Worm (Caenorhabditis elegans): ENCODE measurements around the gene sec-61.G.
A peak's percentile ranks its signal among the peaks of the same experiment; 100 is the strongest.

The sec-61.G gene

ce11 chrV:10940571-10940991 is 43.6 kb upstream of the sec-61.G start (continued):
- no peak for TF ChIP-seq ctbp-1 (GFP tag; IDR thresholded peaks at IDR 0.05)
- no peak for TF ChIP-seq set-16 (GFP tag; IDR thresholded peaks at IDR 0.05)
- TF ChIP-seq madf-5 (GFP tag; IDR thresholded peaks at IDR 0.05), result no peak
- TF ChIP-seq egl-27 (tag; optimal IDR thresholded peaks at IDR 0.05), result no peak
- no peak for TF ChIP-seq daf-16 (GFP tag; optimal IDR thresholded peaks at IDR 0.05)
- peak; percentile 93 for TF ChIP-seq daf-16 (tag; optimal IDR thresholded peaks at IDR 0.05)
- no peak for TF ChIP-seq F26F4.8 (GFP tag; conservative IDR thresholded peaks at IDR 0.05)
- peak; percentile 31 for TF ChIP-seq nhr-11 (tag; optimal IDR thresholded peaks at IDR 0.05)
- TF ChIP-seq nhr-42 (GFP tag; IDR thresholded peaks at IDR 0.05), result no peak
- TF ChIP-seq T20F7.1 (GFP tag; optimal IDR thresholded peaks at IDR 0.05), result peak; percentile 28
- peak; percentile 75 for TF ChIP-seq mxl-3 (GFP tag; optimal IDR thresholded peaks at IDR 0.05)
- TF ChIP-seq nhr-76 (tag; optimal IDR thresholded peaks at IDR 0.05), result no peak
- no peak; the same call in 1 of the 2 replicates for TF ChIP-seq lin-1 (GFP tag; IDR thresholded peaks at IDR 0.05)
- peak in 1 of 2 experiments; percentile 73 for TF ChIP-seq lsy-2 (tag; optimal IDR thresholded peaks at IDR 0.05)
- TF ChIP-seq F10B5.3 (tag; optimal IDR thresholded peaks at IDR 0.05), result no peak
- TF ChIP-seq hmg-1.1 (GFP tag; IDR thresholded peaks at IDR 0.05), result peak; percentile 55; the same call in 1 of the 2 replicates
- TF ChIP-seq nhr-25 (tag; optimal IDR thresholded peaks at IDR 0.05; ENCODE audit: borderline replicate concordance, insufficient read depth), result no peak
- no peak for TF ChIP-seq attf-4 (tag; optimal IDR thresholded peaks at IDR 0.05)
- no peak for TF ChIP-seq unc-130 (GFP tag; optimal IDR thresholded peaks at IDR 0.05)
- no peak for TF ChIP-seq snpc-4 (tag; optimal IDR thresholded peaks at IDR 0.05)
- TF ChIP-seq ZK337.2 (GFP tag; IDR thresholded peaks at IDR 0.05), result no peak
- TF ChIP-seq F49E8.2 (tag; optimal IDR thresholded peaks at IDR 0.05; ENCODE audit: borderline replicate concordance), result no peak
- peak; percentile 33; the same call in 1 of the 2 replicates for TF ChIP-seq tra-1 (GFP tag; IDR thresholded peaks at IDR 0.05)
- TF ChIP-seq mxl-2 (GFP tag; conservative IDR thresholded peaks at IDR 0.05), result no peak
- TF ChIP-seq pqm-1 (tag; optimal IDR thresholded peaks at IDR 0.05), result peak; percentile 28
- no peak for TF ChIP-seq saeg-2 (GFP tag; IDR thresholded peaks at IDR 0.05)
- no peak for TF ChIP-seq daf-12 (tag; optimal IDR thresholded peaks at IDR 0.05)
- TF ChIP-seq lir-3 (tag; optimal IDR thresholded peaks at IDR 0.05), result no peak
- no peak for TF ChIP-seq nhr-111 (GFP tag; optimal IDR thresholded peaks at IDR 0.05)
- TF ChIP-seq unc-39 (tag; optimal IDR thresholded peaks at IDR 0.05), result no peak
- TF ChIP-seq pha-4 (GFP tag; IDR thresholded peaks at IDR 0.05), result peak; percentile 82
- no peak for TF ChIP-seq pha-4 (tag; optimal IDR thresholded peaks at IDR 0.05)
- TF ChIP-seq vab-7 (GFP tag; IDR thresholded peaks at IDR 0.05), result no peak
- no peak for TF ChIP-seq Y75B8A.6 (GFP tag; IDR thresholded peaks at IDR 0.05)
- no peak for TF ChIP-seq ceh-20 (GFP tag; IDR thresholded peaks at IDR 0.05)
- no peak for TF ChIP-seq ceh-62 (tag; optimal IDR thresholded peaks at IDR 0.05)
- TF ChIP-seq nhr-77 (tag; optimal IDR thresholded peaks at IDR 0.05), result peak; percentile 66
- no peak for TF ChIP-seq daf-8 (GFP tag; IDR thresholded peaks at IDR 0.05)
- TF ChIP-seq php-3 (GFP tag; IDR thresholded peaks at IDR 0.05), result no peak
- TF ChIP-seq arid-1 (GFP tag; conservative IDR thresholded peaks at IDR 0.05), result 0 out of 2 replicates have a peak, but pooled peaks have one; percentile 10
- peak; percentile 33 for TF ChIP-seq F37D6.2 (tag; optimal IDR thresholded peaks at IDR 0.05)
- 0 out of 2 replicates have a peak, but pooled peaks have one; percentile 31 for TF ChIP-seq nhr-41 (GFP tag; IDR thresholded peaks at IDR 0.05)
- TF ChIP-seq ceh-82 (tag; optimal IDR thresholded peaks at IDR 0.05), result no peak
- no peak for TF ChIP-seq lin-39 (tag; optimal IDR thresholded peaks at IDR 0.05)
- TF ChIP-seq nhr-6 (tag; optimal IDR thresholded peaks at IDR 0.05), result peak; percentile 8
- peak in 1 of 2 experiments; percentile 51 for TF ChIP-seq hif-1 (tag; optimal IDR thresholded peaks at IDR 0.05)
- peak; percentile 58 for TF ChIP-seq hlh-30 (tag; optimal IDR thresholded peaks at IDR 0.05; ENCODE audit: insufficient read depth)
- TF ChIP-seq D1046.2 (GFP tag; IDR thresholded peaks at IDR 0.05), result no peak
- TF ChIP-seq nhr-28 (tag; optimal IDR thresholded peaks at IDR 0.05), result peak; percentile 95
- TF ChIP-seq F44E2.7 (GFP tag; IDR thresholded peaks at IDR 0.05), result no peak
- no peak for TF ChIP-seq spr-3 (GFP tag; optimal IDR thresholded peaks at IDR 0.05)
- no peak for TF ChIP-seq ceh-44 (GFP tag; IDR thresholded peaks at IDR 0.05)
